Worm (Caenorhabditis elegans): Measurements from ENCODE around the gene plc-2.

DNA sequence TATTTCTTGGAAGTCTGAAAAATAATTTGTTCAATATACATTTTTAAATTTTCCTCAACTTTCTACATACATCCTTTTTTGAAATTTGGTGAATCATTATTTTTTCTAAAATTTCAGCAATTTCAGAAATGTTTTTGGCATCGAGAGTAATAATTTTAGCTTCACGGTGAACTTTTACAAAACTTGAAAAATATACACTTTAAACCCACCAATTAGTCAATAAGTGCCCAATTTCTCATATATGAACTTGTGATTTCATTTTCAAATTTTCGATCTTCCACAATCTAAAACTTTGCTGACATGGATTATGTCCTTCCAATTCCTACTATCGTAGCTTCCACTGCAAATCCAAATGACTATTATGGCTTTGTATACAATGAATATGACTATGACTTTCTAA lies 31.3 kb downstream of the plc-2 start, which contains the start of gene srw-24:
- TF ChIP-seq ceh-32 (tag; optimal IDR thresholded peaks at IDR 0.05; ENCODE audit: poor library complexity) (no peak), nhr-237 (tag; optimal IDR thresholded peaks at IDR 0.05) (no peak), ztf-11 (tag; optimal IDR thresholded peaks at IDR 0.05) (no peak), unc-62 (GFP tag; optimal IDR thresholded peaks at IDR 0.05 in 1 of 2) (no peak), unc-62 (tag; optimal IDR thresholded peaks at IDR 0.05) (no peak), Y75B8A.6 (GFP tag; IDR thresholded peaks at IDR 0.05) (no peak), T26A8.4 (GFP tag; IDR thresholded peaks at IDR 0.05) (no peak), fkh-10 (GFP tag; optimal IDR thresholded peaks at IDR 0.05) (no peak), Y48G9A.11 (GFP tag; IDR thresholded peaks at IDR 0.05) (no peak), egl-43 (GFP tag; IDR thresholded peaks at IDR 0.05) (no peak), lir-3 (tag; optimal IDR thresholded peaks at IDR 0.05) (no peak), nhr-11 (tag; optimal IDR thresholded peaks at IDR 0.05) (no peak), snpc-1.2 (GFP tag; IDR thresholded peaks at IDR 0.05) (no peak), unc-130 (GFP tag; optimal IDR thresholded peaks at IDR 0.05) (no peak)

Measured in whole organism, L4 larva.